Fruit fly (Drosophila melanogaster): Measurements from ENCODE around the gene SdicB.

- no peak for TF ChIP-seq psq (optimal IDR thresholded peaks at IDR 0.05)
- TF ChIP-seq pan (optimal IDR thresholded peaks at IDR 0.05), result no peak
These were observed 42.8 kb downstream of the SdicB start, which contains the start of gene CG9577 for dm6 chrX:20166484-20167038.
